Worm (Caenorhabditis elegans): ENCODE data around the gene smg-7.
A peak's percentile ranks its signal among the peaks of the same experiment; 100 is the strongest.

Gene smg-7

ce11 chrIV:6742159-6742558, at the start of gene smg-7:
smg-7 (minus strand) TSS chrIV:6742443.
- TF ChIP-seq ekl-4 (GFP tag; IDR thresholded peaks at IDR 0.05) (peak; percentile 30; the same call in 1 of the 2 replicates), nfyb-1 (GFP tag; IDR thresholded peaks at IDR 0.05) (0 out of 2 replicates have a peak, but pooled peaks have one; percentile 23), Y53G8AR.9 (GFP tag; conservative IDR thresholded peaks at IDR 0.05) (0 out of 2 replicates have a peak, but pooled peaks have one; percentile 38), rpc-1 (optimal IDR thresholded peaks at IDR 0.05) (no peak), rpc-1 (tag; optimal IDR thresholded peaks at IDR 0.05) (no peak), madf-3 (GFP tag; IDR thresholded peaks at IDR 0.05) (0 out of 2 replicates have a peak, but pooled peaks have one; percentile 53)

- no peak for TF ChIP-seq F55B11.4 (tag; optimal IDR thresholded peaks at IDR 0.05; ENCODE audit: borderline replicate concordance, insufficient read depth)
- no peak for TF ChIP-seq lir-1 (GFP tag; conservative IDR thresholded peaks at IDR 0.05)
- peak; percentile 67 for TF ChIP-seq B0336.3 (GFP tag; IDR thresholded peaks at IDR 0.05)
- no peak for TF ChIP-seq sptf-2 (GFP tag; optimal IDR thresholded peaks at IDR 0.05)
- TF ChIP-seq attf-6 (GFP tag; IDR thresholded peaks at IDR 0.05) = no peak
- TF ChIP-seq F49E8.2 (tag; optimal IDR thresholded peaks at IDR 0.05; ENCODE audit: insufficient read depth) = no peak
- TF ChIP-seq C17E4.6 (GFP tag; IDR thresholded peaks at IDR 0.05) = no peak
- TF ChIP-seq efl-1 (GFP tag; optimal IDR thresholded peaks at IDR 0.05) = peak; percentile 41
- TF ChIP-seq ZK185.1 (tag; optimal IDR thresholded peaks at IDR 0.05; ENCODE audit: poor library complexity, severe bottlenecking) = peak; percentile 65
- TF ChIP-seq akir-1 (GFP tag; optimal IDR thresholded peaks at IDR 0.05) = peak; percentile 7
- no peak for TF ChIP-seq nhr-27 (tag; optimal IDR thresholded peaks at IDR 0.05)
- no peak for TF ChIP-seq bed-2 (GFP tag; IDR thresholded peaks at IDR 0.05)
- peak; percentile 96 for TF ChIP-seq attf-5 (GFP tag; optimal IDR thresholded peaks at IDR 0.05)
- no peak for TF ChIP-seq F39B2.1 (GFP tag; IDR thresholded peaks at IDR 0.05)
- TF ChIP-seq ama-1 (optimal IDR thresholded peaks at IDR 0.05) = no peak
- TF ChIP-seq ama-1 (GFP tag; optimal IDR thresholded peaks at IDR 0.05) = no peak
- peak; percentile 46 for TF ChIP-seq chd-7 (tag; optimal IDR thresholded peaks at IDR 0.05)
- TF ChIP-seq egrh-3 (GFP tag; IDR thresholded peaks at IDR 0.05) = no peak
- TF ChIP-seq F10E7.11 (tag; optimal IDR thresholded peaks at IDR 0.05) = no peak
- TF ChIP-seq nfyb-1 (GFP tag; IDR thresholded peaks at IDR 0.05) = peak; percentile 73; the same call in 1 of the 2 replicates
- TF ChIP-seq lin-35 (GFP tag; optimal IDR thresholded peaks at IDR 0.05) = peak in 1 of 3 experiments; percentile 84
- no peak for TF ChIP-seq lsl-1 (GFP tag; optimal IDR thresholded peaks at IDR 0.05)
- TF ChIP-seq tbx-9 (tag; optimal IDR thresholded peaks at IDR 0.05; ENCODE audit: borderline replicate concordance) = no peak
- peak; percentile 90 for TF ChIP-seq F33H1.4 (GFP tag; IDR thresholded peaks at IDR 0.05)
- TF ChIP-seq snpc-3.4 (tag; optimal IDR thresholded peaks at IDR 0.05) = no peak
- TF ChIP-seq bed-1 (GFP tag; IDR thresholded peaks at IDR 0.05) = no peak
- TF ChIP-seq F23B12.7 (tag; optimal IDR thresholded peaks at IDR 0.05; ENCODE audit: insufficient read depth) = peak; percentile 85
- peak; percentile 34 for TF ChIP-seq unc-62 (GFP tag; optimal IDR thresholded peaks at IDR 0.05)
- TF ChIP-seq sea-2 (GFP tag; IDR thresholded peaks at IDR 0.05) = no peak
- TF ChIP-seq hrde-1 (tag; optimal IDR thresholded peaks at IDR 0.05; ENCODE audit: borderline replicate concordance) = no peak
- peak; percentile 4 for TF ChIP-seq dpl-1 (GFP tag; optimal IDR thresholded peaks at IDR 0.05)
- TF ChIP-seq cebp-2 (GFP tag; IDR thresholded peaks at IDR 0.05) = 0 out of 2 replicates have a peak, but pooled peaks have one; percentile 10
- TF ChIP-seq nhr-80 (tag; optimal IDR thresholded peaks at IDR 0.05) = peak; percentile 94
- TF ChIP-seq xnd-1 (tag; optimal IDR thresholded peaks at IDR 0.05) = no peak
- no peak for TF ChIP-seq ceh-40 (GFP tag; IDR thresholded peaks at IDR 0.05)
- 0 out of 2 replicates have a peak, but pooled peaks have one; percentile 6 for TF ChIP-seq madf-3 (GFP tag; IDR thresholded peaks at IDR 0.05)
- TF ChIP-seq rec-8 (tag; optimal IDR thresholded peaks at IDR 0.05) = no peak
- no peak for TF ChIP-seq rpc-1 (optimal IDR thresholded peaks at IDR 0.05)
- no peak for TF ChIP-seq rpc-1 (tag; optimal IDR thresholded peaks at IDR 0.05)
- no peak for TF ChIP-seq lag-1 (GFP tag; IDR thresholded peaks at IDR 0.05)
- TF ChIP-seq atf-7 (tag; optimal IDR thresholded peaks at IDR 0.05) = peak; percentile 26
- peak; percentile 9 for TF ChIP-seq gei-17 (GFP tag; optimal IDR thresholded peaks at IDR 0.05)
Measured at ce11 chrIV:6790438-6791124, 48.3 kb upstream of the smg-7 start, which contains the start of the genes C17H12.2 and vha-8. C17H12.2 (minus strand) TSS chrIV:6790488. vha-8 (plus strand) TSS chrIV:6791074.

All from whole organism, young adult.